Worm (Caenorhabditis elegans) whole organism, L3 larva: Measurements from ENCODE around the gene F42A10.7.

Source experiments
- R02D3.7 ChIP-seq: fragments of 150-350 bp; optimal IDR thresholded peaks from 2 replicates; lab custom pipeline; 2014; ENCODE audit warnings: missing biosample characterization, missing genetic modification characterization
- ZK546.5 ChIP-seq: sonication (generic microtip); optimal IDR thresholded peaks from 2 replicates; lab custom pipeline; 2017; ENCODE audit warnings: missing biosample characterization, missing genetic modification characterization
- aly-2 ChIP-seq: fragments of 150-350 bp; optimal IDR thresholded peaks from 2 replicates; lab custom pipeline; 2014; ENCODE audit warnings: missing biosample characterization, missing genetic modification characterization
- ama-1 ChIP-seq: fragments of 150-350 bp; optimal IDR thresholded peaks from 2 replicates; lab custom pipeline; 2018
- ceh-16 ChIP-seq: sonication (generic microtip); optimal IDR thresholded peaks from 2 replicates; lab custom pipeline; 2017; ENCODE audit warnings: missing biosample characterization, missing genetic modification characterization
- ceh-28 ChIP-seq: fragments of 150-350 bp; optimal IDR thresholded peaks from 2 replicates; lab custom pipeline; 2014; ENCODE audit warnings: missing biosample characterization, missing genetic modification reagents, missing genetic modification characterization
- ceh-82 ChIP-seq: fragments of 150-350 bp; optimal IDR thresholded peaks from 2 replicates; lab custom pipeline; 2014; ENCODE audit warnings: missing biosample characterization, missing genetic modification characterization
- ceh-9 ChIP-seq: sonication (generic microtip); optimal IDR thresholded peaks from 2 replicates; lab custom pipeline; 2018; ENCODE audit warnings: missing biosample characterization, missing genetic modification characterization
- daf-12 ChIP-seq: fragments of 150-350 bp; optimal IDR thresholded peaks from 2 replicates; lab custom pipeline; 2014; ENCODE audit warnings: missing biosample characterization, missing genetic modification reagents, missing genetic modification characterization
- egl-27 ChIP-seq: sonication (generic microtip); optimal IDR thresholded peaks from 4 replicates; lab custom pipeline; 2017; ENCODE audit warnings: missing biosample characterization, missing genetic modification reagents, missing genetic modification characterization
- egl-5 ChIP-seq: fragments of 150-350 bp; optimal IDR thresholded peaks from 2 replicates; lab custom pipeline; 2017; ENCODE audit warnings: missing biosample characterization, missing genetic modification reagents, missing genetic modification characterization, inconsistent platforms
- elt-1 ChIP-seq: fragments of 150-350 bp; optimal IDR thresholded peaks from 2 replicates; lab custom pipeline; 2014; ENCODE audit warnings: missing biosample characterization, missing genetic modification characterization
- elt-2 ChIP-seq: sonication (generic microtip); optimal IDR thresholded peaks from 2 replicates; lab custom pipeline; 2016; ENCODE audit warnings: missing genetic modification reagents, mild to moderate bottlenecking, missing genetic modification characterization, missing compliant biosample characterization
- elt-3 ChIP-seq, 3 experiments: fragments of 150-350 bp in 1 of 3; sonication (generic microtip) in 2 of 3; optimal IDR thresholded peaks; 2 replicates in 2 of 3; 4 replicates in 1 of 3; lab custom pipeline; 2014 to 2017; ENCODE audit warnings: missing biosample characterization in 3 of 3, missing genetic modification characterization in 3 of 3
- eor-1 ChIP-seq, 2 experiments: fragments of 150-350 bp; optimal IDR thresholded peaks; 2 replicates each; lab custom pipeline; 2014 to 2018; ENCODE audit warnings: missing biosample characterization in 2 of 2, missing genetic modification characterization in 2 of 2
- fkh-10 ChIP-seq: sonication (generic microtip); optimal IDR thresholded peaks from 2 replicates; lab custom pipeline; 2017; ENCODE audit warnings: missing biosample characterization, missing genetic modification reagents, missing genetic modification characterization
- fkh-2 ChIP-seq: fragments of 150-350 bp; optimal IDR thresholded peaks from 2 replicates; lab custom pipeline; 2014; ENCODE audit warnings: missing biosample characterization, missing genetic modification reagents, missing genetic modification characterization
- fos-1 ChIP-seq: fragments of 150-350 bp; optimal IDR thresholded peaks from 2 replicates; lab custom pipeline; 2014; ENCODE audit warnings: missing biosample characterization, missing genetic modification characterization
- hmg-11 ChIP-seq: sonication (generic microtip); optimal IDR thresholded peaks from 2 replicates; lab custom pipeline; 2016; ENCODE audit warnings: missing genetic modification characterization, missing compliant biosample characterization
- jun-1 ChIP-seq: fragments of 150-350 bp; optimal IDR thresholded peaks from 2 replicates; lab custom pipeline; 2014; ENCODE audit warnings: missing biosample characterization, missing genetic modification reagents, missing genetic modification characterization
- lin-15B ChIP-seq: fragments of 150-350 bp; optimal IDR thresholded peaks from 2 replicates; lab custom pipeline; 2014; ENCODE audit warnings: missing biosample characterization, missing genetic modification characterization
- lin-39 ChIP-seq: fragments of 150-350 bp; optimal IDR thresholded peaks from 2 replicates; lab custom pipeline; 2018; ENCODE audit warnings: missing biosample characterization, missing genetic modification reagents, missing genetic modification characterization
- lsy-12 ChIP-seq: sonication (generic microtip); optimal IDR thresholded peaks from 2 replicates; lab custom pipeline; 2016; ENCODE audit warnings: mild to moderate bottlenecking, missing genetic modification characterization, missing compliant biosample characterization
- mdl-1 ChIP-seq: fragments of 150-350 bp; optimal IDR thresholded peaks from 2 replicates; lab custom pipeline; 2014; ENCODE audit warnings: missing biosample characterization, missing genetic modification characterization
- mml-1 ChIP-seq: fragments of 150-350 bp; sonication (generic microtip); optimal IDR thresholded peaks from 3 replicates; lab custom pipeline; 2014; ENCODE audit warnings: missing biosample characterization, missing genetic modification characterization
- nfya-1 ChIP-seq: sonication (generic microtip); optimal IDR thresholded peaks from 2 replicates; lab custom pipeline; 2017; ENCODE audit warnings: missing genetic modification characterization, mild to moderate bottlenecking, missing compliant biosample characterization, antibody characterized with exemption, moderate library complexity; ENCODE audit not compliant: insufficient read depth
- nhr-11 ChIP-seq: fragments of 150-350 bp; optimal IDR thresholded peaks from 2 replicates; lab custom pipeline; 2014; ENCODE audit warnings: missing biosample characterization, missing genetic modification characterization
- nhr-12 ChIP-seq: fragments of 150-350 bp; optimal IDR thresholded peaks from 2 replicates; lab custom pipeline; 2014; ENCODE audit warnings: missing biosample characterization, missing genetic modification characterization
- nhr-23 ChIP-seq: fragments of 150-350 bp; optimal IDR thresholded peaks from 2 replicates; lab custom pipeline; 2014; ENCODE audit warnings: missing biosample characterization, missing genetic modification reagents, missing genetic modification characterization
- nhr-25 ChIP-seq: sonication (generic microtip); optimal IDR thresholded peaks from 2 replicates; lab custom pipeline; 2017; ENCODE audit warnings: missing biosample characterization, missing genetic modification characterization
- nhr-28 ChIP-seq: fragments of 150-350 bp; optimal IDR thresholded peaks from 2 replicates; lab custom pipeline; 2014; ENCODE audit warnings: missing biosample characterization, missing genetic modification characterization
- nhr-67 ChIP-seq: fragments of 150-350 bp; optimal IDR thresholded peaks from 2 replicates; lab custom pipeline; 2014; ENCODE audit warnings: missing biosample characterization, missing genetic modification characterization
- nhr-76 ChIP-seq: fragments of 150-350 bp; sonication (generic microtip); optimal IDR thresholded peaks from 5 replicates; lab custom pipeline; 2014; ENCODE audit warnings: missing biosample characterization, missing genetic modification characterization
- nhr-77 ChIP-seq: fragments of 150-350 bp; optimal IDR thresholded peaks from 2 replicates; lab custom pipeline; 2014; ENCODE audit warnings: missing biosample characterization, missing genetic modification characterization
- pha-4 ChIP-seq: fragments of 150-350 bp; optimal IDR thresholded peaks from 2 replicates; lab custom pipeline; 2014; ENCODE audit warnings: missing biosample characterization, missing genetic modification reagents, missing genetic modification characterization
- pqm-1 ChIP-seq: fragments of 150-350 bp; optimal IDR thresholded peaks from 2 replicates; lab custom pipeline; 2017; ENCODE audit warnings: missing biosample characterization, missing genetic modification characterization, inconsistent platforms
- sea-2 ChIP-seq: fragments of 150-350 bp; sonication (generic microtip); optimal IDR thresholded peaks from 4 replicates; lab custom pipeline; 2014; ENCODE audit warnings: missing biosample characterization, missing genetic modification reagents, missing genetic modification characterization
- skn-1 ChIP-seq: fragments of 150-350 bp; optimal IDR thresholded peaks from 2 replicates; lab custom pipeline; 2014; ENCODE audit warnings: missing biosample characterization, missing genetic modification characterization
- snpc-4 ChIP-seq: fragments of 150-350 bp; optimal IDR thresholded peaks from 2 replicates; lab custom pipeline; 2014; ENCODE audit warnings: missing biosample characterization, missing genetic modification characterization
- tbx-2 ChIP-seq: sonication (generic microtip); optimal IDR thresholded peaks from 2 replicates; lab custom pipeline; 2016; ENCODE audit warnings: mild to moderate bottlenecking, missing genetic modification characterization, missing compliant biosample characterization
- unc-39 ChIP-seq: sonication (generic microtip); optimal IDR thresholded peaks from 4 replicates; lab custom pipeline; 2017; ENCODE audit warnings: missing biosample characterization, missing genetic modification characterization
- unc-62 ChIP-seq: fragments of 150-350 bp; sonication (generic microtip); optimal IDR thresholded peaks from 4 replicates; lab custom pipeline; 2014; ENCODE audit warnings: missing biosample characterization, missing genetic modification reagents, missing genetic modification characterization
- zag-1 ChIP-seq: fragments of 150-350 bp; optimal IDR thresholded peaks from 2 replicates; lab custom pipeline; 2014; ENCODE audit warnings: missing biosample characterization, missing genetic modification characterization
- ztf-11 ChIP-seq: fragments of 150-350 bp; optimal IDR thresholded peaks from 2 replicates; lab custom pipeline; 2014; ENCODE audit warnings: missing biosample characterization, missing genetic modification characterization
- ztf-4 ChIP-seq: fragments of 150-350 bp; optimal IDR thresholded peaks from 2 replicates; lab custom pipeline; 2014; ENCODE audit warnings: missing biosample characterization, missing genetic modification characterization

F42A10.7 gene

ce11 chrIII:6202440-6202839 is 24.0 kb upstream of the F42A10.7 start:
- no peak for TF ChIP-seq ceh-16 (tag; lab: Kevin White, UChicago)
- no peak for TF ChIP-seq mdl-1
- no peak for TF ChIP-seq lin-15B (tag; lab: Kevin White, UChicago)
- no peak for TF ChIP-seq egl-5 (tag; lab: Kevin White, UChicago)
- TF ChIP-seq nhr-23 (tag; lab: Kevin White, UChicago): no peak
- no peak for TF ChIP-seq unc-62 (GFP tag; lab: Kevin White, UChicago)
- TF ChIP-seq nhr-11 (tag; lab: Kevin White, UChicago): no peak
- no peak for TF ChIP-seq elt-3 (tag; optimal IDR thresholded peaks at IDR 0.05; lab: Kevin White, UChicago)
- no peak for TF ChIP-seq egl-27 (tag; lab: Kevin White, UChicago)
- TF ChIP-seq nfya-1 (tag; lab: Kevin White, UChicago): no peak
- no peak for TF ChIP-seq pqm-1 (tag; lab: Kevin White, UChicago)
- TF ChIP-seq ztf-11 (tag; lab: Kevin White, UChicago): no peak
- TF ChIP-seq elt-1: no peak
- no peak for TF ChIP-seq ceh-28 (tag; lab: Kevin White, UChicago)

DNA sequence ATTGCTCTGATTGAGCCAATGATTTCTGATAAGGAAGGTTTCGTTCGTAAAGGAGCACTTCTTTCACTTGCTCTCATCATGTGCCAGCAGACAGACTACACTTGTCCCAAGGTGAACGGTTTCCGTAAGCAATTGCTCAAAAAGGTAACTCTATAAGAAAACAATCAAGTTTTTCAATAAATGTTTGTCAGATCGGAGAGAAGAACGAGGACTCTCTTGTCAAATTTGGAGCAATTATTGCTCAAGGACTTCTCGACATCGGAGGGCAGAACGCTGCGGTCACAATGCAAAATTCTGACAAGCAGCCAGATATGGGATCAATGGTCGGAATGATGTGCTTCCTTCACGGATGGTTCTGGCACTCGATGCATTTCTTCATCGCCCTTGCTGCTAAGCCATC is 22.8 kb upstream of the F42A10.7 start:
- TF ChIP-seq fkh-10 (GFP tag; lab: Kevin White, UChicago) (no peak), nhr-67 (no peak), nhr-28 (tag; lab: Kevin White, UChicago) (no peak), nhr-76 (tag; lab: Kevin White, UChicago) (no peak), pha-4 (tag; lab: Kevin White, UChicago) (no peak), aly-2 (tag; lab: Kevin White, UChicago) (no peak), egl-27 (tag; lab: Kevin White, UChicago) (no peak), unc-39 (tag; lab: Kevin White, UChicago) (no peak), nhr-12 (no peak)

ce11 chrIII:6198378-6199234 is 20.1 kb upstream of the F42A10.7 start, which contains the start of the genes C23G10.7 and rpn-2:
TSS of gene C23G10.7 (minus strand) at chrIII:6198414.
TSS of gene rpn-2 (plus strand) at chrIII:6199184.
- TF ChIP-seq fkh-2: no peak
- no peak for TF ChIP-seq fos-1
- peak; percentile 30 for TF ChIP-seq jun-1
- peak; percentile 56 for TF ChIP-seq hmg-11
- no peak for TF ChIP-seq mdl-1
- TF ChIP-seq lin-39 (tag; lab: Kevin White, UChicago): peak; percentile 12
- TF ChIP-seq nhr-12: no peak
- no peak for TF ChIP-seq unc-39 (tag; lab: Kevin White, UChicago)
- no peak for TF ChIP-seq nhr-77 (tag; lab: Kevin White, UChicago)
- TF ChIP-seq elt-1: no peak
- TF ChIP-seq snpc-4 (tag; lab: Kevin White, UChicago): no peak
- peak; percentile 62 for TF ChIP-seq ceh-28 (tag; lab: Kevin White, UChicago)
- TF ChIP-seq pha-4 (tag; lab: Kevin White, UChicago): peak; percentile 75
- peak; percentile 69 for TF ChIP-seq nfya-1 (tag; lab: Kevin White, UChicago)
- no peak for TF ChIP-seq elt-3 (tag; optimal IDR thresholded peaks at IDR 0.05; lab: Kevin White, UChicago)
- no peak for TF ChIP-seq ZK546.5 (tag; lab: Kevin White, UChicago)
- no peak for TF ChIP-seq mml-1 (tag; lab: Kevin White, UChicago)
- no peak for TF ChIP-seq unc-62 (GFP tag; lab: Kevin White, UChicago)
- TF ChIP-seq fkh-10 (GFP tag; lab: Kevin White, UChicago): no peak
- TF ChIP-seq pqm-1 (tag; lab: Kevin White, UChicago): peak; percentile 22
- TF ChIP-seq elt-2 (tag; lab: Kevin White, UChicago): peak; percentile 38
- no peak for TF ChIP-seq ceh-82 (tag; lab: Kevin White, UChicago)
- no peak for TF ChIP-seq tbx-2 (tag; lab: Kevin White, UChicago)
- no peak for TF ChIP-seq aly-2 (tag; lab: Kevin White, UChicago)
- TF ChIP-seq ceh-9: no peak
- peak; percentile 53 for TF ChIP-seq ama-1 (lab: Kevin White, UChicago)
- TF ChIP-seq nhr-28 (tag; lab: Kevin White, UChicago): no peak
- TF ChIP-seq nhr-76 (tag; lab: Kevin White, UChicago): no peak
- TF ChIP-seq ztf-11 (tag; lab: Kevin White, UChicago): no peak
- TF ChIP-seq egl-27 (tag; lab: Kevin White, UChicago): no peak
- no peak for TF ChIP-seq ceh-16 (tag; lab: Kevin White, UChicago)
- peak; percentile 98 for TF ChIP-seq skn-1 (tag; lab: Kevin White, UChicago)
- TF ChIP-seq nhr-11 (tag; lab: Kevin White, UChicago): no peak
- TF ChIP-seq eor-1 (tag; optimal IDR thresholded peaks at IDR 0.05; lab: Kevin White, UChicago): no peak
- no peak for TF ChIP-seq zag-1 (tag; lab: Kevin White, UChicago)
- TF ChIP-seq lin-15B (tag; lab: Kevin White, UChicago): peak; percentile 71
- no peak for TF ChIP-seq daf-12 (tag; lab: Kevin White, UChicago)
- TF ChIP-seq sea-2 (GFP tag; lab: Kevin White, UChicago): no peak
- TF ChIP-seq nhr-67: no peak
- TF ChIP-seq R02D3.7: peak; percentile 22
- peak; percentile 25 for TF ChIP-seq lsy-12 (tag; lab: Kevin White, UChicago)
- TF ChIP-seq ztf-4: no peak
- TF ChIP-seq nhr-23 (tag; lab: Kevin White, UChicago): peak; percentile 39
- TF ChIP-seq nhr-25 (tag; lab: Kevin White, UChicago): peak; percentile 38
- peak; percentile 10 for TF ChIP-seq egl-5 (tag; lab: Kevin White, UChicago)
